Worm (Caenorhabditis elegans): ENCODE results near the gene nkat-3.

nkat-3 gene

DNA sequence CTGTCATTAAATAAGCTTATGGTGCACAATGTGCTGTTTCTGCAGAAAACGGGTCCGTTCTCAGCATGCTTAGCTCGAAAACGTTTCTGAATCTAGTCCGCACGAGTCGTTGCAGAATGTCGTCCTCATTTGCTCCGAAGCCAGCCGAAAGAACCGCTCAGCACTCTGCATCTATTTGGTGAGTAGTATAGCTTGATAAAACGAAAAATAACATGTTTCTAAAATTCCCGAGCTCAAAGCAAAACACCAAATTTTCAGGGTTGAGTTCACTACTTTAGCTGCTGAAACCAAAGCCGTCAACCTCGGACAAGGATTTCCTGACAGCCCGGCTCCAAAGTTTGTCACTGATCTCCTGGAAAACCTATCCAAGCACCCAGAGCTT, at the start of gene nkat-3:
Gene nkat-3 (plus strand): TSS at position 46 of the 382 bp plus-strand sequence.
- TF ChIP-seq ctbp-1 (GFP tag; IDR thresholded peaks at IDR 0.05), result no peak
- peak; percentile 90 for TF ChIP-seq aha-1 (tag)

DNA sequence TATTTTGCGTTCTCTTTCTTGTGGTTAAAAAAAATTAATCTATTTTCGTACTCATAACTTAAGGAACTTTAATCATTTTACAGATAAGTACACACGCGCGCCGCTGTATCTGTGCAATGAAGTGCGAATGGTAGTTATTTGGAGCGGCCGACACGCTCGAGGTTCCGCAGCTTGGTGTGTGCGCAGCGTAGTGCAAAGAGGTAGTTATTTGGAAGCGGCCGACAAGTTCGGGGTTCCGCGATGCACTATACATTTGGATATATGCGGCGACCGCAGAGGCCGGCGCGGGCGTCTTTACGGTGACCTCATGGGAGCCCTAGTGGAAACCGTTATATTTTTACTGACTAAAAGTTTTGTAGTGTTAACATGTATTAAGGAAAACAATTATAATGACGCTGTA, 48.9 kb upstream of the nkat-3 start:
- TF ChIP-seq dmd-6 (GFP tag; IDR thresholded peaks at IDR 0.05), result no peak
- no peak for TF ChIP-seq jun-1 (tag; optimal IDR thresholded peaks at IDR 0.05)
- TF ChIP-seq mep-1 (tag; optimal IDR thresholded peaks at IDR 0.05), result no peak
- no peak for TF ChIP-seq unc-39 (tag; optimal IDR thresholded peaks at IDR 0.05)
- TF ChIP-seq madf-5 (GFP tag; IDR thresholded peaks at IDR 0.05), result 0 out of 4 replicates have a peak, but pooled peaks of 1 of the 2 experiments have one; percentile 18
- peak; percentile 64; the same call in 1 of the 2 replicates for TF ChIP-seq tag-97 (GFP tag; IDR thresholded peaks at IDR 0.05)
- no peak for TF ChIP-seq F37D6.2 (tag; optimal IDR thresholded peaks at IDR 0.05)
- TF ChIP-seq snpc-4 (tag; optimal IDR thresholded peaks at IDR 0.05), result no peak

DNA sequence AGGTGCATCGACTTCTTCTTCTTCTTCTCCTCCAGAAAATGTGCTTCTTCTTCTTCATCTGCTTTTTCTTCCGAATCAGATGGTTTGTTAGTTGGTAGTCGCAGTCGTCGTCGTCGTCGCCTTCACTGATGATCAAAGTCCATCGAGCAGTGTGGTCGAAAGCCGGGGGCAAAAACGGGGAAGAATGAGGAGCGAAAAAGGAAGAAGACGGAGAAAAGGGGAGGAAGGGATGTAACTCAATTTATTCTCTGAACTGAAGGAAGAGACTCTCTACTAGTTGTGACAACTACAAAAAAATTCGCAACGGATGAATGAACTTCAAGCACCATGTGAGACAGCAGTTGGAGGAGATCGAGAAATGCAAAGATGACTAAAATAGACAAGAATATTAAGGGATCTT, 45.8 kb upstream of the nkat-3 start:
- TF ChIP-seq ces-1 (GFP tag; optimal IDR thresholded peaks at IDR 0.05), result peak; percentile 71
- TF ChIP-seq snpc-1.2 (GFP tag; IDR thresholded peaks at IDR 0.05), result no peak
- peak; percentile 69 for TF ChIP-seq ctbp-1 (GFP tag; IDR thresholded peaks at IDR 0.05)
- peak in 1 of 2 experiments; percentile 23 for TF ChIP-seq lsy-2 (tag; optimal IDR thresholded peaks at IDR 0.05)
- peak; percentile 21 for TF ChIP-seq hlh-11 (tag; optimal IDR thresholded peaks at IDR 0.05)
- peak in 1 of 2 experiments; percentile 40 for TF ChIP-seq unc-62 (GFP tag; optimal IDR thresholded peaks at IDR 0.05 in 1 of 2)
- no peak for TF ChIP-seq unc-62 (tag; optimal IDR thresholded peaks at IDR 0.05)
- TF ChIP-seq set-16 (GFP tag; IDR thresholded peaks at IDR 0.05), result 0 out of 2 replicates have a peak, but pooled peaks have one; percentile 26
- TF ChIP-seq ZK546.5 (tag; optimal IDR thresholded peaks at IDR 0.05), result no peak
- TF ChIP-seq spr-1 (tag; optimal IDR thresholded peaks at IDR 0.05), result no peak
- no peak for TF ChIP-seq madf-9 (GFP tag; conservative IDR thresholded peaks at IDR 0.05)

DNA sequence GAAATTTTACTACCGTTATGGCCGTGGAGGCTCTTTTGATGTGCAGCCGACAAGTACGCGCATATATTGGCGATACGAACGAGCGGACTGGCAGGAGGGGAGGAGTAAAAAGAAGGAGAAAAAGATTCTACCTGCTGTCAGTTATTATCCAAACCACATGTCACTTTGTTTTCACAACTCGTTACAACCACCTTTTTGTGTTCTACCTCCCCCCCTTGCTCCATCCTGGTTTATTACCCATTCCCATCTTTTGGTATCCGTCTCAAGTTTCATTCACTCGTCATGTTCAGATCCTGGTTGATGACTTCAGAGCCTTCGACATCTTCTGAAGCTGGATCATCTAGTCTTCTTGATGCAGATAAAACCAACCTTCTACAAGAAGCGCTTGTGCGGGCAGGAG, 33.9 kb upstream of the nkat-3 start, which contains the start of gene psa-3:
Gene psa-3 (plus strand): TSS at position 301 of the 400 bp plus-strand sequence.
- no peak for TF ChIP-seq mes-2 (tag; optimal IDR thresholded peaks at IDR 0.05; ENCODE audit: poor library complexity, severe bottlenecking)
- no peak for TF ChIP-seq lir-3 (tag; optimal IDR thresholded peaks at IDR 0.05)
- no peak for TF ChIP-seq lin-29 (GFP tag; IDR thresholded peaks at IDR 0.05)
- TF ChIP-seq rbr-2 (tag; optimal IDR thresholded peaks at IDR 0.05), result no peak
- TF ChIP-seq hmg-1.1 (GFP tag; IDR thresholded peaks at IDR 0.05), result no peak
- TF ChIP-seq zag-1 (tag; optimal IDR thresholded peaks at IDR 0.05), result no peak
- no peak for TF ChIP-seq zfp-3 (GFP tag; conservative IDR thresholded peaks at IDR 0.05)
- no peak for TF ChIP-seq daf-16 (GFP tag; optimal IDR thresholded peaks at IDR 0.05)
- no peak for TF ChIP-seq daf-16 (tag; optimal IDR thresholded peaks at IDR 0.05)
- no peak for TF ChIP-seq nhr-10 (tag; optimal IDR thresholded peaks at IDR 0.05)
- TF ChIP-seq hif-1 (tag; optimal IDR thresholded peaks at IDR 0.05), result no peak
- TF ChIP-seq set-16 (GFP tag; IDR thresholded peaks at IDR 0.05), result no peak

DNA sequence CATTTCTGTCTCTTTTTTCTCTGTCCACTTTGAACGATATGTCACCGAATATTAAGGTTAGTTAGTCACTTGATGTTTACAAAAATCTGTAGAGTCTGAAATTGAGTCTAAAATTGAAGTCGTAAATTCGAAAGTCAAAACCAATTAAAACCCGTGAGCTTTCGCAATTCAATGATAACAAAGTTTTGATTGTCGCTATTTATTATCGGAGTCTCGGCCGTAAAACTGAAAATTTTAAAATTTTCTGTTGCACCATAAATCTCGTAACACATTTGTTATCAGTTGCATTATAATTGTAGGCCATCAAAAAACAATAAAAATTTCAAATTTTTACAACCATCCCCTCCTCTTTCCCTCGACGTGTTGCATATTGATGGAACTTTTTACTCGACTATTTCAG, 33.0 kb upstream of the nkat-3 start:
- peak; percentile 92 for TF ChIP-seq ceh-20 (GFP tag; IDR thresholded peaks at IDR 0.05)
- peak; percentile 33 for TF ChIP-seq nhr-77 (tag; optimal IDR thresholded peaks at IDR 0.05)
- TF ChIP-seq pha-4 (GFP tag; IDR thresholded peaks at IDR 0.05), result no peak
- no peak for TF ChIP-seq pha-4 (tag; optimal IDR thresholded peaks at IDR 0.05)
- TF ChIP-seq hlh-11 (tag; optimal IDR thresholded peaks at IDR 0.05), result peak; percentile 63
- no peak for TF ChIP-seq daf-8 (GFP tag; IDR thresholded peaks at IDR 0.05)
- TF ChIP-seq unc-39 (tag; optimal IDR thresholded peaks at IDR 0.05), result no peak
- no peak for TF ChIP-seq daf-16 (GFP tag; optimal IDR thresholded peaks at IDR 0.05)
- peak; percentile 81 for TF ChIP-seq daf-16 (tag; optimal IDR thresholded peaks at IDR 0.05)
- TF ChIP-seq aha-1 (tag), result peak; percentile 55
- TF ChIP-seq nhr-237 (tag; optimal IDR thresholded peaks at IDR 0.05), result no peak
- TF ChIP-seq tra-1 (GFP tag; IDR thresholded peaks at IDR 0.05), result peak; percentile 74
- peak; percentile 87 for TF ChIP-seq dve-1 (tag; optimal IDR thresholded peaks at IDR 0.05; ENCODE audit: insufficient read depth)
- peak; percentile 100 for TF ChIP-seq php-3 (GFP tag; IDR thresholded peaks at IDR 0.05)
- TF ChIP-seq dmd-6 (GFP tag; IDR thresholded peaks at IDR 0.05), result peak; percentile 64
- peak; percentile 73 for TF ChIP-seq pqm-1 (tag; optimal IDR thresholded peaks at IDR 0.05)
- TF ChIP-seq ceh-32 (tag; optimal IDR thresholded peaks at IDR 0.05; ENCODE audit: poor library complexity), result no peak
- no peak for TF ChIP-seq F37D6.2 (tag; optimal IDR thresholded peaks at IDR 0.05)
- peak; percentile 56; the same call in 1 of the 2 replicates for TF ChIP-seq lin-1 (GFP tag; IDR thresholded peaks at IDR 0.05)
- TF ChIP-seq nhr-28 (tag; optimal IDR thresholded peaks at IDR 0.05), result peak; percentile 72
